Worm (Caenorhabditis elegans): ENCODE results near the gene F49C12.12.
"Not testable (repeated sequence)": the region's sequence is repeated elsewhere in the genome, so short reads cannot be mapped to it uniquely, and the experiment has no call there.

Gene F49C12.12

DNA sequence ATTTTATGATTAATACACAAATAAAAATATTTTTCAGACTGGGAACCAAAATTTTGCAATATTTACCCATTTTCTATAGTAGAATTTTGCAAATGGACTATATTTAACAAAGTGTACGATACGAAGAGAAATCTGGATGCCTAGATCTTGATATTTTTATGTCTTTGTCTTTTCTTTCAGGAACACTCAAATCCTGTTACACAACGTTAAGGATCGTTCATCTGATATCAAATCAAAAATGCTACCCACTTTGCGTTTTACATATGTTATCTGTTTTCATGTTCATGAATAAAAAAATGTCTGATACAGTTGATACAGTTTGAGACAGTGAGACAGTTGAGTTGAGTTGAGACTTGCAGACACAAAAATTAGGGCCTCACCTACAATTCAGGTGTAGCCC, 24.6 kb downstream of the F49C12.12 start, which contains the start of gene F49C12.1:
TSS of gene F49C12.1 (minus strand) at position 70 of the 400 bp plus-strand sequence.
- TF ChIP-seq sem-2 (GFP tag; optimal IDR thresholded peaks at IDR 0.05) (no peak), lin-32 (GFP tag; optimal IDR thresholded peaks at IDR 0.05) (no peak), hlh-1 (tag; optimal IDR thresholded peaks at IDR 0.05) (no peak)

DNA sequence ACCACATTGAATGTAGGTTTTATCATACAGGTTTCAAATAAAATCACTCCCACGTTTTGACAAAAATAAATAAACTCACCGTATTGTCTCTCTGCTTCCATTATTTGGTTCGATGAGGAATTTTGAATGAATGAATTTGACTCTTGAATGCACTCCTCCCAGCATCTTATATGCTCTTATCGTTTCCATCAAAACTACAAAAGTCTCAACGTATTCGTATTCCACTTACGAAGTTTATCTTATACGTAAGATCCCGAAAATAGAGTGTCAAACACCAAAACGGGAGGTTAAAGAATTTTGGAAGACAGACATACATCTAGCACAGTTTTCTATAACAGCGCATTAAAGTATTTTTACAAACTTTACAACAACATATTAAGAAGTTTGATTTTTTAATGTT, 27.1 kb downstream of the F49C12.12 start, which contains the start of gene nhr-264:
TSS of gene nhr-264 (minus strand) at position 101 of the 400 bp plus-strand sequence.
- not testable (repeated sequence) for TF ChIP-seq drap-1 (GFP tag; optimal IDR thresholded peaks at IDR 0.05); nhr-12 (tag; optimal IDR thresholded peaks at IDR 0.05); lsy-2 (tag; optimal IDR thresholded peaks at IDR 0.05)

DNA sequence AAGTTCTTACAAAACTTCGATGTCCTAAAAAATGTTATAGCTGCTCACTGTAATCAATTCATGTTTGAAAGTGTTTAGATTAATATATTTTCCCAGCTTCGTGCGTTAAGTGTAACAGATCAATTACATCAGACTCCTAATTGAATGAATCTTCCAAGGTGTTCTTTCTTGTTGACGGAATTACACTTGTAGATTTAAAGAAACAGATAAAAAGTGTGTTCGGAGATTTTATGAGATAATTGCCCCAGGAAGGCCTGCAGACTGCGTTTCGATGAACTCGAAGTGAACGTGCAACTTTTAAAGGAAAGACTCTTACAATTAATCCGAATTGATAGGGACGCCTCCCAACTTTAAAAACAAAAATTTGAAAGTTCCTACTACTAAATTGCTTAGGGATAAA, 31.3 kb downstream of the F49C12.12 start:
- no peak for TF ChIP-seq flh-1 (GFP tag; optimal IDR thresholded peaks at IDR 0.05)

DNA sequence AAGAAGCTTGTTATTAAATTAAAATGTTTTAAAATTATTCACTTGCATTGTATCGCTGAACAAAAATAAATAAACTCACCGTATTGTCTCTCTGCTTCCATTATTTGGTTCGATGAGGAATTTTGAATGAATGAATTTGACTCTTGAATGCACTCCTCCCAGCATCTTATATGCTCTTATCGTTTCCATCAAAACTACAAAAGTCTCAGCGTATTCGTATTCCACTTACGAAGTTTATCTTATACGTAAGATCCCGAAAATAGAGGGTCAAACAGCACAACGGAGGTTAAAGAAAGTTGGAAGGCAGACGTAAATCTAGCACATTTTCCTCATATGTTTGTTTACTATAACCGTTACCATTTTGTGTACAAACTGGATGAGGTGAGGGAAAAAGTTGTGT, 34.6 kb downstream of the F49C12.12 start, which contains the start of gene nhr-267:
TSS of gene nhr-267 (minus strand) at position 101 of the 400 bp plus-strand sequence.
- TF ChIP-seq hlh-1 (tag; optimal IDR thresholded peaks at IDR 0.05); ces-1 (GFP tag; optimal IDR thresholded peaks at IDR 0.05); pha-4 (tag; optimal IDR thresholded peaks at IDR 0.05): not testable (repeated sequence)

DNA sequence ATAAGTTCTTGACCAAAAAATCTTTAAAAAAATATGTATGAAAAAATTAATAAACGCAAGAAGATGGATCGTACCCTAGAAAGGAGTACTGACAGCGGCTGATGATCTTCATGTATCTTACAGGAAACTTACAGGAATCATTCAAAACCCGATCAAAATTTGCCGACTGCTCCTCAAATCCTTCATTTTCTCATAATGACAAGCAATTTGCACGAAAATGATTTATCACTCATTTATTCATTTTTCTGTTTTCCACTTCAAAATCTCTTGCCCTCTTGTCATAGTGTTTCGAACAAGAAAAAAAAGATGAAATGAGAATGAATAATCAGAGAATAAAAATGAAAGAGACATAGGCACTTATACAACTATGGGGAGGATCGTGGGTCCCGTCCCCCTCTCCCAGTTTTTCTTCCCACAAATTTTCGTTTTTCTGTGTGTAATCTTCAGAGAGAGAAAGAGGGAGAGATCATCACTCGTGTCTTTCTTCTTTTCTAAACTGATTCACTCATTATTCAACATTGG, 46.8 kb downstream of the F49C12.12 start, which contains the start of gene nmy-3:
TSS of gene nmy-3 (plus strand) at position 472 of the 522 bp plus-strand sequence.
- TF ChIP-seq unc-120 (tag; optimal IDR thresholded peaks at IDR 0.05; ENCODE audit: poor library complexity, severe bottlenecking): peak; percentile 10
- TF ChIP-seq mep-1 (tag; optimal IDR thresholded peaks at IDR 0.05): no peak
